Worm (Caenorhabditis elegans): ENCODE data around the gene Y47D7A.17.

The Y47D7A.17 gene

DNA sequence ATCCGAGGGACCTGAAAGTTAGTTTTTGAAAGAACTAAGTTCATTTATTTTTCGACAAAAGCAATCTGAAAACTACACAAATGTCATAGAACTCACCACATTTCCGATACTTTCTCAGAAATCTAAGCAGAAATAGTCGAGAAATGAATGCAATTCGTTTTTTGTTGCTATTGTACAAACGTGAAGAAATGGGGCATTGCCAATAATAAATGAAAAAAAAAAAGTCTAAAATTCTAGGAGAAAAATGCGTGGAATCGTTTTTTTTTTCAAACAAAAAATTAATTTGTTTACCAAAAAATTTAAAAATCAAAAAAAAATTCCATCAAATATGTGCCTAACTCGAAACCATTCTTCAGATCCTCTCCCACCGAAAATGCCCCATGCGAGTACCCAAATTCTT, at the start of gene Y47D7A.17:
Y47D7A.17 (minus strand) TSS at position 101 of the 400 bp plus-strand sequence.
- TF ChIP-seq M03D4.4 (tag; optimal IDR thresholded peaks at IDR 0.05) (no peak), elt-3 (tag; optimal IDR thresholded peaks at IDR 0.05) (no peak), mab-5 (tag; optimal IDR thresholded peaks at IDR 0.05) (no peak), elt-1 (tag; optimal IDR thresholded peaks at IDR 0.05; ENCODE audit: borderline replicate concordance, insufficient read depth) (no peak), cnd-1 (tag; optimal IDR thresholded peaks at IDR 0.05) (no peak), lsy-2 (tag; optimal IDR thresholded peaks at IDR 0.05) (no peak), sem-2 (GFP tag; optimal IDR thresholded peaks at IDR 0.05) (no peak), pha-4 (tag; optimal IDR thresholded peaks at IDR 0.05) (no peak)

DNA sequence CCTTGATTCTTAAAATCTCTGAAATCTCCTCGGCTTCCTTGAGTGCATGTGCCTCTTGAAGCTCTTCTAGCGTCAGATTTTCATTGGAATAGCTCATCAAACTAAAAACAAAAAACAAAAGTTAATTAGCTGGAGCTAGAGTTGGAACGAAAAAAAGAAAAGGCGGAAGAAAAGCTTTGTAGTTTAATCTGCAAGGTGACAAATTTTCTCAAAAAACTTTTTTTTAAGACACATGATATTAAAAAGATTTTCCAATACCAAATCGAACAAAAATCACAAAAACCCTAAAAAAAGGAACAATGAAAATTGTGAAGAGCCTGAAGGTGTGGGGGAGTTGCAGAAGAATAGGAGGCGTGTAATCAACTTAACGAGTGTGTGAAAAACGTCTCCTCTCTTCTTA, 43.0 kb upstream of the Y47D7A.17 start, which contains the start of gene gnrr-5:
gnrr-5 (minus strand) TSS at position 101 of the 400 bp plus-strand sequence.
- TF ChIP-seq mls-2 (tag; optimal IDR thresholded peaks at IDR 0.05) (no peak), mep-1 (tag; optimal IDR thresholded peaks at IDR 0.05) (no peak), ceh-43 (GFP tag; optimal IDR thresholded peaks at IDR 0.05) (no peak), unc-62 (GFP tag; optimal IDR thresholded peaks at IDR 0.05) (no peak), ceh-83 (GFP tag; optimal IDR thresholded peaks at IDR 0.05) (no peak), cnd-1 (tag; optimal IDR thresholded peaks at IDR 0.05) (no peak), nhr-28 (tag; optimal IDR thresholded peaks at IDR 0.05) (no peak), nhr-76 (tag; optimal IDR thresholded peaks at IDR 0.05) (no peak), sem-2 (GFP tag; optimal IDR thresholded peaks at IDR 0.05) (no peak), elt-3 (tag; optimal IDR thresholded peaks at IDR 0.05) (no peak), ztf-11 (tag; optimal IDR thresholded peaks at IDR 0.05) (no peak), pha-4 (tag; optimal IDR thresholded peaks at IDR 0.05) (no peak), elt-1 (tag; optimal IDR thresholded peaks at IDR 0.05; ENCODE audit: borderline replicate concordance, insufficient read depth) (no peak)

DNA sequence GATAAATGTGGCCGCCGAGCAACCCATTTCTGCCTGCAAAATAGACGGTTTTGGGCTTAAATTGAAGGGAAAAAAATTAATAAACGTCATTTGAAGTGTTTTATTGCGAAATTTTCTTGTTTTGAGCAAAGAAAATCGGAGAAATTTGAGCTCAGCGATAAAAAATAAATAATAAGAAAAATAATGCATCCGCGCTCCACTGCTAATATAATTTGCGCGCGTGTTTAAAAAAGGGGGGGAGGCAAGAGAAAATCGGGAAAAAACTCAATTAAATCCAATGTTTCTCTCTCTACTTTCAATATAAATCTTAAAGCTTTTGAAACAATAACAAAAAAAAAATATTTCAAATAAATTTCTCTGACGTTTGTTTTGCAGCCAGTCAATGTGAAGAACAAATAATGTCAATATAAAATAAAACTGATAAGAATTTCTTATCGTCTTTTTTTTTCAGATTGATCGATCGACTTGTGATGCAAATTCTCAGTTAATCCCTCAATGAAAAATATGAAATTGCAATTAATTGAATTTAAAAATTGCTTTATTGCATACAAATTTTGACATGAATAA, 39.0 kb upstream of the Y47D7A.17 start, which contains the start of gene rft-2:
rft-2 (minus strand) TSS at position 41 of the 567 bp plus-strand sequence.
- TF ChIP-seq ces-1 (GFP tag; optimal IDR thresholded peaks at IDR 0.05) (peak; percentile 93), nhr-237 (tag; optimal IDR thresholded peaks at IDR 0.05) (peak; percentile 14), mab-5 (tag; optimal IDR thresholded peaks at IDR 0.05) (no peak), elt-3 (tag; optimal IDR thresholded peaks at IDR 0.05) (no peak), mep-1 (tag; optimal IDR thresholded peaks at IDR 0.05) (peak; percentile 29), ham-2 (GFP tag; optimal IDR thresholded peaks at IDR 0.05) (no peak), flh-1 (GFP tag; optimal IDR thresholded peaks at IDR 0.05) (no peak), lin-32 (GFP tag; optimal IDR thresholded peaks at IDR 0.05) (no peak), blmp-1 (tag; optimal IDR thresholded peaks at IDR 0.05) (no peak), unc-39 (tag; optimal IDR thresholded peaks at IDR 0.05) (no peak), ceh-43 (GFP tag; optimal IDR thresholded peaks at IDR 0.05) (no peak), ztf-11 (tag; optimal IDR thresholded peaks at IDR 0.05) (no peak)

DNA sequence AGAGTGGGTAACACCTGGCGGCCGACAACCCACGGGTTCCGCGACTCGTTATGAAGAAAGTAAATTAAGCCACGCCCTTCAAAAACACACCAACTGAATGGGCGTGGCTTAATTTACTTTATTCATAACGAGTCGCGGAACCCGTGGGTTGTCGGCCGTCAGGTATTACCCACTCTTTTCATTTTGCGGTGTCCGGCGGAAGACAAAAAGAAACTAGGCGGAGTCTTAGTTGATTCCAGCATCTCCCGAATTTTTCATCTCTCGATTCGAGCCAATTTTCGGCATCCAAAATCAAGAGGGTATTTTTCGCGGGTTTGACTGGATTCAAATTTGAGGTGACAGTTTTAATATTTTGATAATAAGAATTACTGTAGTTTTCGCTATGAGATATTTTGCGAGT, 36.0 kb upstream of the Y47D7A.17 start:
- TF ChIP-seq snpc-4 (tag; optimal IDR thresholded peaks at IDR 0.05) (no peak), ceh-39 (tag; optimal IDR thresholded peaks at IDR 0.05) (no peak), unc-39 (tag; optimal IDR thresholded peaks at IDR 0.05) (no peak), pha-4 (tag; optimal IDR thresholded peaks at IDR 0.05) (no peak)

DNA sequence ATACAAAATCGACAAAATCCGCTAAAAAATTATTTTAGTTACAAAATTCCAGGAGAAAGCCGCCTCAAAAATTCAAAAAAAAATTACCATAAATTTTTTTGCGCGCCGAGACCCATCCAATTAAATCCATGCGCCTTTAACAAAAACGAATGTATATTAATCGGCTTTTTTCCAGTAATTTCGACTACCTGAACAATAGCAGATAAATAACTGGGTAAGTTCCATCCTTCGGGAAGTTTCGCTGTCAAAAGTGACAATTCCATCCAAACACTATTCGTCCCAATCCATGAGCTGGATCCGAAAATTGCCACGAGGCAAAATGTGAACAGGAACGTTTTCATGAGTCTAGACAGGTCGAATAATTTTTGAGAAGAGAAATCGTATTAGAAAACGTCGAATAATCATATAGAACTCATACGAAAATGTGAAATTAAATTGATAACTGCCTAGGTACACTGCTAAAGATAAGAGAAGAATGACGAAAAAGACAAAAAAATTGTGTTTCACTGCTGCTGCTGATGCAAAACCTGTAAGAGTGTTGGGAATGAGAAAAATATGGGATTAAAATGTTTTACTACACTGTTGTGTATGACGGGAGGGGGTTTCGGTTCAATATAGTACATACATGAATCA, 31.3 kb upstream of the Y47D7A.17 start, which contains the start of gene rft-1:
rft-1 (minus strand) TSS at position 475 of the 633 bp plus-strand sequence.
- TF ChIP-seq pha-4 (tag; optimal IDR thresholded peaks at IDR 0.05) (no peak), ceh-39 (tag; optimal IDR thresholded peaks at IDR 0.05) (no peak), elt-3 (tag; optimal IDR thresholded peaks at IDR 0.05) (no peak), snpc-4 (tag; optimal IDR thresholded peaks at IDR 0.05) (no peak), sptf-1 (tag; optimal IDR thresholded peaks at IDR 0.05) (no peak), mab-5 (tag; optimal IDR thresholded peaks at IDR 0.05) (no peak), ceh-43 (GFP tag; optimal IDR thresholded peaks at IDR 0.05) (no peak), nhr-76 (tag; optimal IDR thresholded peaks at IDR 0.05) (no peak), zip-8 (tag; optimal IDR thresholded peaks at IDR 0.05) (no peak), mls-2 (tag; optimal IDR thresholded peaks at IDR 0.05) (no peak), ztf-11 (tag; optimal IDR thresholded peaks at IDR 0.05) (no peak), blmp-1 (tag; optimal IDR thresholded peaks at IDR 0.05) (no peak), unc-39 (tag; optimal IDR thresholded peaks at IDR 0.05) (no peak), elt-1 (tag; optimal IDR thresholded peaks at IDR 0.05; ENCODE audit: borderline replicate concordance, insufficient read depth) (no peak), ceh-83 (GFP tag; optimal IDR thresholded peaks at IDR 0.05) (no peak)

DNA sequence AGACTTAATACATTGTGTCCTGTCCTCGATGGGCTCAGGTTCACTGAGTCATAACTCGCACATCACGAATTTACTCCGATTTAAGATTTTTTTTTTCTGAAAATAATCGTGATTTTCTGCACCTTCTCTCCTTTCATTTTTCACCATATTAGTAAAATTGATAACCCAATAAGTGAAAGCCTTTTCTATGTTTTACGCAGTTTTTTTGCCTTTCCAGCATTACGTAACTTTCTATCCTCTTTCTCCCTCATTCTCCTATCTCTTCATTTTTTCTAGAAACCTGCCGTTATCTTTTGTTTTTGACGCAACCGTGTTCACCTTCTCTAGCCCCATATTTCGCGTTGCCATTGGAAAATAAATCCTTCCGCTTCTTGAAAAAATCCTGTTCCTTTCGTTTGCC, 25.6 kb upstream of the Y47D7A.17 start:
- TF ChIP-seq zip-8 (tag; optimal IDR thresholded peaks at IDR 0.05) (peak; percentile 0), sptf-1 (tag; optimal IDR thresholded peaks at IDR 0.05) (no peak), blmp-1 (tag; optimal IDR thresholded peaks at IDR 0.05) (no peak), nhr-2 (tag; optimal IDR thresholded peaks at IDR 0.05) (no peak), ham-2 (GFP tag; optimal IDR thresholded peaks at IDR 0.05) (no peak), elt-3 (tag; optimal IDR thresholded peaks at IDR 0.05) (no peak)

Data from whole organism, mixed stage, embryonic.